Worm (Caenorhabditis elegans) whole organism, late embryonic: ENCODE data around the gene C44C10.10.

Source experiments
- elt-2 ChIP-seq: sonication (generic microtip); optimal IDR thresholded peaks from 2 replicates; lab custom pipeline; 2016; ENCODE audit warnings: missing genetic modification reagents, missing genetic modification characterization, missing compliant biosample characterization
- hlh-8 ChIP-seq: sonication (generic microtip); optimal IDR thresholded peaks from 2 replicates; lab custom pipeline; 2016; ENCODE audit warnings: missing genotype, missing genetic modification characterization, missing compliant biosample characterization

DNA sequence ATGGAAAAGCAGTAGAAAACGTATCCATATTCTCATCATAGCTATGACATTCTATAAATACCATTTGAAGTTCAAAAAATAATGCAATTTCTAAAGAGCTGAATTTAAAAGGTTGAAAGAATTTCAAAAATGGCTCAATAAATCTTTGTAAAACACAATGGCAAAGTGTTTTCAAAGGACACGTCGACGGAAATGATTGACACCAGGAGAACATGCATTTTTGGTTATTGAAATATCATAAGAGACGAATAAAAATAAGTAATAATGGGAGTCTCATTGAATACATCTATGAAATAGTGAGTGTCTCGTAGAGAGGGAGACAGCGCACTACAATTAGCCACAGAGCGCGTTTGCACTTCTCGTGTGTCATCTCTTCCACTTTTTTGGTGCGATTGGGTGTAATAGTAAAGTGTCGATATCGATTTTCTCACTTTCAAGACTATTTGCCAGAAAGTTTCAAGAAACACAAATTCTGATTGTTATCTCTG is 33.6 kb upstream of the C44C10.10 start, which contains the start of gene T04F8.2:
- TF ChIP-seq elt-2 (tag; lab: Kevin White, UChicago) (no peak), hlh-8 (no peak)
